Worm (Caenorhabditis elegans) whole organism, mixed stage, embryonic: ENCODE results near the gene smc-6.

Experiments
- blmp-1 ChIP-seq: fragments of 150-350 bp; optimal IDR thresholded peaks from 2 replicates; lab custom pipeline; 2014; ENCODE audit warnings: missing biosample characterization, missing genetic modification characterization
- elt-3 ChIP-seq: fragments of 150-350 bp; optimal IDR thresholded peaks from 2 replicates; lab custom pipeline; 2014; ENCODE audit warnings: missing biosample characterization, missing genetic modification characterization
- nhr-76 ChIP-seq: sonication (generic microtip); optimal IDR thresholded peaks from 2 replicates; lab custom pipeline; 2017; ENCODE audit warnings: missing biosample characterization, missing genetic modification characterization

DNA sequence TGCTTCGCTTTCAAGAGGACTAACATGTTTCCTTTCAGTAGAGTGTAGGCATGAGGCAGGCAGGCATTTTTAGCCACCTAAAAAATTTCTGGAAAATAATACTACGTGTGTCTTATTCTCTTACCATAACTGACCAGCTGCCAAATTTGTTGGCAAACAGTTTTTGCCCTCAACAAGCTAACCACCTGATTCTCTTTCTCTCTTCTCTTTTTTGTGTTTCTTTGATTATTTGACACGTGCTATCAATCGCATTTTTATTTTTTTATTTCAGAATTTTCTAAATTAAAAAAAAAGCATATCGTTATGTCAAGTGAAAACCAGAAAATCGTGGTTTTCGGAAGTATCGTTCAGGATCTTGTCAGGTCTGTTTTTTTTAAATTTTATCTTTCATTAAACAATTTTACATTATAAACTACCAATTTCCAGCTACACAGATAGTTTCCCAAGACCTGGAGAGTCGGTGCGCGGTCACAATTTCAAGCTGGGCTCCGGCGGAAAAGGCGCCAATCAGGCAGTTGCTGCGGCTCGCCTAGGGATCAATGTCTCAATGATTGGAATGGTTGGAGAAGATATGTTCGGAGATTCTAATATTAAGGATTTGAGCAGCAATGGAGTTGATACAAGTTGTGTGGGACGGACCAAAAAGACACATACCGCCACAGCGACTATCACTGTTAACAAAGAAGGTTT lies 33.7 kb downstream of the smc-6 start, which contains the start of gene F07A11.5:
- TF ChIP-seq blmp-1 (tag; lab: Kevin White, UChicago) = no peak
- TF ChIP-seq elt-3 (tag; lab: Kevin White, UChicago) = no peak
- no peak for TF ChIP-seq nhr-76 (tag; lab: Kevin White, UChicago)
